Fruit fly (Drosophila melanogaster): ENCODE data around the gene CG46435.

CG46435 gene

DNA sequence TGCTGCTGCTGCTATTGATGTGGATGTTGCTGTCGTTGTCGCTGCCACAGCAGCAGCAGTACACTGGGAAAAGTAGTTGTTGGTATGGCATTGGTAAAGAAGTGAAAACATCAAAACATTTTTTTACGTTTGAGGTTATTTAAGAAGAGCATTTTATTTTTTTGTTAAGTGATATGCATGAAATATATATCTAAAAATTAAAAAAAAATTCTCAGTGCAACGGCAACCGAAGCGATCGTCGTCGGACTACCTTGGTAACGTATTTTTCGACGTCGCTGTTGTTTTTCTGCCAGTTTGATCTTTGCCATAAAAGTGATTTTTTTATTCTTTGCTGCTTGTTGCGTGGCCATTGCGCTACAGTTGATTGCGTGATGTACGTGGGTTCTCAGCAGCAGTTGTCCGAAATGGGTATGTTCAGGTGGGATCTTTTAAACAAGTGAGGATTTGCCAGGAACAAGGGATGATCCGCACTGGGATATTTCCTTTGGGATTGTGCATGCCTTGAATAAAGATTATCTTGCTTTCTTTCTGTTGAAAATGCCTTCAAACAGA is 15.9 kb downstream of the CG46435 start (continued):
- TF ChIP-seq CG5953 (GFP tag; IDR thresholded peaks at IDR 0.05) (peak; percentile 89), CG14667 (GFP tag; IDR thresholded peaks at IDR 0.05) (peak; percentile 89), Dek (tag; optimal IDR thresholded peaks at IDR 0.05) (peak; percentile 93), CG3838 (GFP tag; optimal IDR thresholded peaks at IDR 0.05) (peak; percentile 91), Dbx (GFP tag; IDR thresholded peaks at IDR 0.05) (peak; percentile 95), Sry-β (GFP tag; optimal IDR thresholded peaks at IDR 0.05) (peak; percentile 62), CG3847 (GFP tag; IDR thresholded peaks at IDR 0.05) (peak; percentile 95), H15 (GFP tag; IDR thresholded peaks at IDR 0.05) (peak; percentile 94), run (tag; optimal IDR thresholded peaks at IDR 0.05) (peak; percentile 88), GATAe (GFP tag; conservative IDR thresholded peaks at IDR 0.05) (peak; percentile 76), CG3407 (GFP tag; optimal IDR thresholded peaks at IDR 0.05) (peak; percentile 89), tx (GFP tag; optimal IDR thresholded peaks at IDR 0.05) (peak; percentile 90), CG10979 (tag; optimal IDR thresholded peaks at IDR 0.05) (peak; percentile 98), dm (GFP tag; optimal IDR thresholded peaks at IDR 0.05) (peak; percentile 85), PHDP (tag; optimal IDR thresholded peaks at IDR 0.05) (peak; percentile 95), CG3995 (GFP tag; optimal IDR thresholded peaks at IDR 0.05) (peak; percentile 69), CG6813 (GFP tag; optimal IDR thresholded peaks at IDR 0.05) (peak; percentile 95), CG6765 (GFP tag; optimal IDR thresholded peaks at IDR 0.05) (peak; percentile 88), lab (GFP tag; optimal IDR thresholded peaks at IDR 0.05) (peak; percentile 96), CG11093 (GFP tag; IDR thresholded peaks at IDR 0.05) (peak; percentile 87), Sox102F (GFP tag; optimal IDR thresholded peaks at IDR 0.05) (peak; percentile 96), zfh2 (GFP tag; optimal IDR thresholded peaks at IDR 0.05) (peak; percentile 90), CG30431 (GFP tag; optimal IDR thresholded peaks at IDR 0.05) (peak; percentile 96), chm (GFP tag; IDR thresholded peaks at IDR 0.05) (peak; percentile 97), CG12391 (tag; optimal IDR thresholded peaks at IDR 0.05) (peak; percentile 97), NK7.1 (GFP tag; optimal IDR thresholded peaks at IDR 0.05) (peak; percentile 68), Hand (GFP tag; optimal IDR thresholded peaks at IDR 0.05) (peak; percentile 84), bsh (GFP tag; optimal IDR thresholded peaks at IDR 0.05) (peak; percentile 95 to 98), emc (GFP tag; optimal IDR thresholded peaks at IDR 0.05) (peak; percentile 75), CG5180 (GFP tag; optimal IDR thresholded peaks at IDR 0.05) (peak; percentile 81), H2.0 (GFP tag; IDR thresholded peaks at IDR 0.05) (peak; percentile 95), CG31388 (GFP tag; optimal IDR thresholded peaks at IDR 0.05) (peak; percentile 90), CG7271 (tag; optimal IDR thresholded peaks at IDR 0.05) (peak; percentile 99), Max (GFP tag; optimal IDR thresholded peaks at IDR 0.05) (peak; percentile 93), CG10462 (GFP tag; optimal IDR thresholded peaks at IDR 0.05) (peak; percentile 92), CG7963 (GFP tag; IDR thresholded peaks at IDR 0.05; ENCODE audit: partially characterized antibody) (no peak), CG2199 (GFP tag; IDR thresholded peaks at IDR 0.05) (peak; percentile 93), CG11247 (GFP tag; IDR thresholded peaks at IDR 0.05) (peak; percentile 93), gem (tag; optimal IDR thresholded peaks at IDR 0.05) (peak; percentile 98), HLH4C (GFP tag; IDR thresholded peaks at IDR 0.05; ENCODE audit: partially characterized antibody) (no peak), CG14965 (GFP tag; optimal IDR thresholded peaks at IDR 0.05; ENCODE audit: borderline replicate concordance) (peak; percentile 59), Med (GFP tag) (peak; percentile 98), Dp (GFP tag; optimal IDR thresholded peaks at IDR 0.05) (peak; percentile 2), scrt (GFP tag; optimal IDR thresholded peaks at IDR 0.05) (peak; percentile 90), Ravus (GFP tag; IDR thresholded peaks at IDR 0.05) (peak; percentile 69), Hr39 (optimal IDR thresholded peaks at IDR 0.05) (no peak), Abd-B (GFP tag; optimal IDR thresholded peaks at IDR 0.05) (peak; percentile 95), fd102C (GFP tag; optimal IDR thresholded peaks at IDR 0.05) (peak; percentile 99), CG2712 (tag; optimal IDR thresholded peaks at IDR 0.05) (peak; percentile 97), ERR (GFP tag; optimal IDR thresholded peaks at IDR 0.05) (peak; percentile 67)

Measured in whole organism, embryonic.